In the genomic region with DNA sequence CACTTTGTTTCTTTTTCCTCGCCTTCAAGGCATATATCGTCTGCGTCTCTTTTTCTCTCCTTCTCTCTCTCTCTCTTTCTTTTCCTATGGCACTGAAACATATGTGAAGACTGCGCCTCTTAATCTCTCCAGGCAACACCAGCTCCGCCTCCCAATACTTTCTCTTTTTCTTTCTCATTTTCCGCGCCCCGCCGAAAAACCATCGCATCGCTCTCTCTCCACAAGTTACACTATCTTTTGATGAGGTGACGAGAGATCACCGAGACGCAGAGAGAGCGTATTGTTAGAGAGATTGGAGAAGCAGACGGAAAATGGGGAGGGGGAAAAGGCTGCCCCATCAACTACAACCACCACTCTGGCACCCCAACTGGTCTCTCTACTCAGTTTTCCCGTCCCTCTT, we compare ENCODE assay signal across 5 worm cellular contexts.
TF ChIP-seq lines count a peak whose summit lies in the region.

No protein-coding gene starts in this region.

TF ChIP-seq in whole organism, L1 larva, 84 proteins besides CTCF, POLR2A, EP300 and RAD21 (continues in another document):
- no peak for TF ChIP-seq ceh-90 (tag; optimal IDR thresholded peaks at IDR 0.05; lab: Kevin White, UChicago)
- peak; percentile 70 for TF ChIP-seq nhr-77 (tag; optimal IDR thresholded peaks at IDR 0.05; lab: Kevin White, UChicago)
- peak; percentile 47 for TF ChIP-seq fkh-4 (tag; optimal IDR thresholded peaks at IDR 0.05; lab: Kevin White, UChicago; ENCODE audit: borderline replicate concordance)
- TF ChIP-seq pax-3 (tag; optimal IDR thresholded peaks at IDR 0.05; lab: Kevin White, UChicago): no peak
- TF ChIP-seq lir-3 (tag; optimal IDR thresholded peaks at IDR 0.05; lab: Kevin White, UChicago; ENCODE audit: poor library complexity): peak; percentile 53
- peak; percentile 81 for TF ChIP-seq mep-1 (tag; optimal IDR thresholded peaks at IDR 0.05; lab: Kevin White, UChicago)
- peak; percentile 97 for TF ChIP-seq lin-14 (GFP tag; optimal IDR thresholded peaks at IDR 0.05; lab: Kevin White, UChicago)
- peak; percentile 93 for TF ChIP-seq nhr-71 (tag; optimal IDR thresholded peaks at IDR 0.05; lab: Kevin White, UChicago)
- TF ChIP-seq ztf-11 (tag; optimal IDR thresholded peaks at IDR 0.05; lab: Kevin White, UChicago): peak in 1 of 2 experiments; percentile 11
- no peak for TF ChIP-seq nhr-11 (tag; optimal IDR thresholded peaks at IDR 0.05; lab: Kevin White, UChicago)
- TF ChIP-seq lin-13 (GFP tag; optimal IDR thresholded peaks at IDR 0.05; lab: Kevin White, UChicago): peak; percentile 64
- peak; percentile 15 for TF ChIP-seq ces-1 (GFP tag; optimal IDR thresholded peaks at IDR 0.05; lab: Kevin White, UChicago)
- no peak for TF ChIP-seq alr-1 (tag; optimal IDR thresholded peaks at IDR 0.05; lab: Kevin White, UChicago; ENCODE audit: borderline replicate concordance)
- TF ChIP-seq ceh-63 (GFP tag; optimal IDR thresholded peaks at IDR 0.05; lab: Kevin White, UChicago): no peak
- TF ChIP-seq nhr-237 (tag; optimal IDR thresholded peaks at IDR 0.05; lab: Kevin White, UChicago): peak; percentile 49

TF ChIP-seq in whole organism, L3 larva, 47 proteins besides CTCF, POLR2A, EP300 and RAD21 (continues in another document):
- TF ChIP-seq nhr-43 (tag; optimal IDR thresholded peaks at IDR 0.05; lab: Kevin White, UChicago; ENCODE audit: poor library complexity, severe bottlenecking) (peak; percentile 51), eor-1 (tag; optimal IDR thresholded peaks at IDR 0.05; lab: Kevin White, UChicago) (no peak), fos-1 (tag; optimal IDR thresholded peaks at IDR 0.05; lab: Kevin White, UChicago) (no peak), nhr-12 (tag; optimal IDR thresholded peaks at IDR 0.05; lab: Kevin White, UChicago) (no peak), pha-4 (tag; optimal IDR thresholded peaks at IDR 0.05; lab: Kevin White, UChicago) (peak; percentile 18), nhr-28 (tag; optimal IDR thresholded peaks at IDR 0.05; lab: Kevin White, UChicago) (no peak), snpc-4 (tag; optimal IDR thresholded peaks at IDR 0.05; lab: Kevin White, UChicago) (peak; percentile 36), tbx-2 (tag; optimal IDR thresholded peaks at IDR 0.05; lab: Kevin White, UChicago) (peak; percentile 23), fkh-10 (GFP tag; optimal IDR thresholded peaks at IDR 0.05; lab: Kevin White, UChicago) (peak; percentile 80), mml-1 (tag; optimal IDR thresholded peaks at IDR 0.05; lab: Kevin White, UChicago) (no peak), egl-5 (tag; optimal IDR thresholded peaks at IDR 0.05; lab: Kevin White, UChicago) (peak; percentile 95), nhr-67 (tag; optimal IDR thresholded peaks at IDR 0.05; lab: Kevin White, UChicago) (no peak), nhr-23 (tag; optimal IDR thresholded peaks at IDR 0.05; lab: Kevin White, UChicago) (peak; percentile 75), unc-39 (tag; optimal IDR thresholded peaks at IDR 0.05; lab: Kevin White, UChicago) (no peak), nhr-25 (tag; optimal IDR thresholded peaks at IDR 0.05; lab: Kevin White, UChicago) (peak; percentile 69), skn-1 (tag; optimal IDR thresholded peaks at IDR 0.05; lab: Kevin White, UChicago) (peak; percentile 11), lsy-12 (tag; optimal IDR thresholded peaks at IDR 0.05; lab: Kevin White, UChicago) (peak; percentile 31), ztf-4 (tag; optimal IDR thresholded peaks at IDR 0.05; lab: Kevin White, UChicago) (no peak)

TF ChIP-seq in whole organism, early embryonic, 17 proteins besides CTCF, POLR2A, EP300 and RAD21:
- TF ChIP-seq ceh-36 (tag; optimal IDR thresholded peaks at IDR 0.05; lab: Kevin White, UChicago) (no peak), tbx-37 (GFP tag; conservative IDR thresholded peaks at IDR 0.05; lab: Robert Waterston, UW) (no peak), sea-1 (GFP tag; conservative IDR thresholded peaks at IDR 0.05; lab: Robert Waterston, UW) (no peak), flt-1 (GFP tag; IDR thresholded peaks at IDR 0.05; lab: Robert Waterston, UW) (no peak), hnd-1 (tag; optimal IDR thresholded peaks at IDR 0.05; lab: Kevin White, UChicago) (no peak), tbx-11 (GFP tag; IDR thresholded peaks at IDR 0.05; lab: Robert Waterston, UW) (no peak), ama-1 (optimal IDR thresholded peaks at IDR 0.05; lab: Kevin White, UChicago) (no peak), F13C5.2 (tag; optimal IDR thresholded peaks at IDR 0.05; lab: Kevin White, UChicago) (peak; percentile 57), tra-4 (tag; optimal IDR thresholded peaks at IDR 0.05; lab: Kevin White, UChicago) (no peak), hmg-4 (GFP tag; optimal IDR thresholded peaks at IDR 0.05; lab: Kevin White, UChicago) (peak; percentile 51), ceh-13 (GFP tag; optimal IDR thresholded peaks at IDR 0.05; lab: Kevin White, UChicago) (no peak)

TF ChIP-seq in whole organism, midembryonic, 9 proteins besides CTCF, POLR2A, EP300 and RAD21:
- peak; percentile 81 for TF ChIP-seq cog-1 (tag; optimal IDR thresholded peaks at IDR 0.05; lab: Kevin White, UChicago)
- TF ChIP-seq flt-1 (GFP tag; IDR thresholded peaks at IDR 0.05; lab: Robert Waterston, UW): 0 out of 2 replicates have a peak, but pooled peaks have one; percentile 22
- no peak for TF ChIP-seq ztf-29 (GFP tag; IDR thresholded peaks at IDR 0.05; lab: Robert Waterston, UW)

TF ChIP-seq in whole organism, young adult, 124 proteins besides CTCF, POLR2A, EP300 and RAD21 (continues in another document):
- TF ChIP-seq egrh-3 (GFP tag; IDR thresholded peaks at IDR 0.05; lab: Robert Waterston, UW) (no peak), aptf-2 (GFP tag; conservative IDR thresholded peaks at IDR 0.05; lab: Robert Waterston, UW) (no peak), unc-62 (GFP tag; optimal IDR thresholded peaks at IDR 0.05; lab: Kevin White, UChicago) (no peak), ceh-91 (GFP tag; IDR thresholded peaks at IDR 0.05; lab: Robert Waterston, UW) (no peak), nhr-90 (tag; optimal IDR thresholded peaks at IDR 0.05; lab: Kevin White, UChicago) (no peak), T07F8.4 (tag; optimal IDR thresholded peaks at IDR 0.05; lab: Kevin White, UChicago) (no peak), nhr-120 (GFP tag; IDR thresholded peaks at IDR 0.05; lab: Robert Waterston, UW) (no peak), him-1 (tag; optimal IDR thresholded peaks at IDR 0.05; lab: Kevin White, UChicago) (no peak), egl-44 (GFP tag; IDR thresholded peaks at IDR 0.05; lab: Robert Waterston, UW) (no peak), T26A5.8 (tag; optimal IDR thresholded peaks at IDR 0.05; lab: Kevin White, UChicago) (no peak), sdz-38 (tag; optimal IDR thresholded peaks at IDR 0.05; lab: Kevin White, UChicago) (no peak), ceh-27 (GFP tag; optimal IDR thresholded peaks at IDR 0.05; lab: Kevin White, UChicago) (peak; percentile 60), ztf-26 (tag; optimal IDR thresholded peaks at IDR 0.05; lab: Kevin White, UChicago) (peak; percentile 36), K12H6.12 (tag; optimal IDR thresholded peaks at IDR 0.05; lab: Kevin White, UChicago) (peak; percentile 83), zfh-2 (GFP tag; conservative IDR thresholded peaks at IDR 0.05; lab: Robert Waterston, UW) (peak; percentile 94), chd-7 (tag; optimal IDR thresholded peaks at IDR 0.05; lab: Kevin White, UChicago) (peak; percentile 18), hsf-1 (GFP tag; IDR thresholded peaks at IDR 0.05; lab: Robert Waterston, UW) (no peak), F33H1.4 (GFP tag; IDR thresholded peaks at IDR 0.05; lab: Robert Waterston, UW) (no peak), F23B12.7 (tag; optimal IDR thresholded peaks at IDR 0.05; lab: Kevin White, UChicago; ENCODE audit: insufficient read depth) (no peak), nfyb-1 (GFP tag; IDR thresholded peaks at IDR 0.05; lab: Robert Waterston, UW) (peak; percentile 50; the same call in 1 of the 2 replicates), dpff-1 (tag; optimal IDR thresholded peaks at IDR 0.05; lab: Kevin White, UChicago) (no peak), somi-1 (GFP tag; optimal IDR thresholded peaks at IDR 0.05; lab: Kevin White, UChicago) (peak; percentile 21), lsy-27 (tag; optimal IDR thresholded peaks at IDR 0.05; lab: Kevin White, UChicago; ENCODE audit: borderline replicate concordance, insufficient read depth) (no peak), ztf-6 (GFP tag; IDR thresholded peaks at IDR 0.05; lab: Robert Waterston, UW) (peak; percentile 20; the same call in 1 of the 2 replicates), hlh-12 (tag; optimal IDR thresholded peaks at IDR 0.05; lab: Kevin White, UChicago) (no peak), K11D2.4 (GFP tag; IDR thresholded peaks at IDR 0.05; lab: Robert Waterston, UW) (no peak), B0336.3 (GFP tag; IDR thresholded peaks at IDR 0.05; lab: Robert Waterston, UW) (no peak; the same call in 1 of the 2 replicates), lin-40 (tag; optimal IDR thresholded peaks at IDR 0.05; lab: Kevin White, UChicago) (peak; percentile 76), C06A6.2 (GFP tag; conservative IDR thresholded peaks at IDR 0.05; lab: Robert Waterston, UW) (peak; percentile 51; the same call in 1 of the 2 replicates), madf-3 (GFP tag; IDR thresholded peaks at IDR 0.05; lab: Robert Waterston, UW) (no peak), ccch-3 (GFP tag; optimal IDR thresholded peaks at IDR 0.05; lab: Kevin White, UChicago) (no peak), F22D6.2 (tag; optimal IDR thresholded peaks at IDR 0.05; lab: Kevin White, UChicago) (no peak), lin-35 (GFP tag; optimal IDR thresholded peaks at IDR 0.05; lab: Kevin White, UChicago) (no peak), atf-7 (tag; optimal IDR thresholded peaks at IDR 0.05; lab: Kevin White, UChicago) (no peak), attf-5 (GFP tag; optimal IDR thresholded peaks at IDR 0.05; lab: Kevin White, UChicago) (peak; percentile 57), hmg-1.2 (GFP tag; IDR thresholded peaks at IDR 0.05; lab: Robert Waterston, UW) (peak; percentile 57; the same call in 1 of the 2 replicates), tbp1 (GFP tag; optimal IDR thresholded peaks at IDR 0.05; lab: Kevin White, UChicago) (no peak), mcd-1 (GFP tag; IDR thresholded peaks at IDR 0.05; lab: Robert Waterston, UW) (peak; percentile 50; the same call in 1 of the 2 replicates), cebp-1 (GFP tag; IDR thresholded peaks at IDR 0.05; lab: Robert Waterston, UW) (no peak), cebp-1 (tag; optimal IDR thresholded peaks at IDR 0.05; lab: Kevin White, UChicago) (peak; percentile 58), snpc-4 (GFP tag; optimal IDR thresholded peaks at IDR 0.05; lab: Kevin White, UChicago) (no peak), snpc-4 (tag; optimal IDR thresholded peaks at IDR 0.05; lab: Kevin White, UChicago) (no peak), let-607 (tag; optimal IDR thresholded peaks at IDR 0.05; lab: Kevin White, UChicago) (no peak), B0019.2 (GFP tag; conservative IDR thresholded peaks at IDR 0.05; lab: Robert Waterston, UW) (no peak), attf-3 (GFP tag; conservative IDR thresholded peaks at IDR 0.05; lab: Robert Waterston, UW) (no peak)
